Fruit fly (Drosophila melanogaster) whole organism, embryonic: ENCODE measurements around the gene CG14082.

Experiments
- Atf-2 ChIP-seq: fragments of 200-800 bp; sonication (Bioruptor generic); optimal IDR thresholded peaks from 2 replicates; lab custom pipeline; 2016; ENCODE audit warnings: missing biosample characterization, missing genetic modification characterization
- CG10431 ChIP-seq: fragments of 200-800 bp; sonication (Bioruptor generic); optimal IDR thresholded peaks from 3 replicates; lab custom pipeline; 2018; ENCODE audit warnings: missing biosample characterization, mild to moderate bottlenecking, missing genetic modification characterization
- CG10979 ChIP-seq: fragments of 200-800 bp; sonication (Bioruptor generic); optimal IDR thresholded peaks from 2 replicates; lab custom pipeline; 2018; ENCODE audit warnings: missing biosample characterization, mild to moderate bottlenecking, missing genetic modification characterization, moderate library complexity
- CG15696 ChIP-seq: fragments of 200-800 bp; sonication (Bioruptor generic); optimal IDR thresholded peaks from 2 replicates; lab custom pipeline; 2019; ENCODE audit warnings: missing biosample characterization, mild to moderate bottlenecking, missing genetic modification characterization, moderate library complexity
- CG17829 ChIP-seq: fragments of 200-800 bp; optimal IDR thresholded peaks from 2 replicates; lab custom pipeline; 2019; ENCODE audit warnings: missing biosample characterization, mild to moderate bottlenecking, missing genetic modification characterization, moderate library complexity
- CG17912 ChIP-seq: fragments of 200-800 bp; sonication (Bioruptor generic); optimal IDR thresholded peaks from 2 replicates; lab custom pipeline; 2018; ENCODE audit warnings: missing biosample characterization, mild to moderate bottlenecking, missing genetic modification characterization
- CG2129 ChIP-seq: fragments of 200-800 bp; sonication (Bioruptor generic); IDR thresholded peaks from 2 replicates; pipeline ENCODE4 v1.3.6; 2022; ENCODE audit warnings: missing biosample characterization, missing genetic modification characterization; ENCODE audit not compliant: partially characterized antibody
- CG2875 ChIP-seq: fragments of 200-800 bp; sonication (Bioruptor generic); optimal IDR thresholded peaks from 2 replicates; lab custom pipeline; 2017; ENCODE audit warnings: missing biosample characterization, mild to moderate bottlenecking, missing genetic modification characterization, missing genetic modification reagents
- CG30020 ChIP-seq: fragments of 200-800 bp; optimal IDR thresholded peaks from 2 replicates; lab custom pipeline; 2019; ENCODE audit warnings: missing biosample characterization, mild to moderate bottlenecking, missing genetic modification characterization, moderate library complexity
- CG4404 ChIP-seq: fragments of 200-800 bp; sonication (Bioruptor generic); IDR thresholded peaks from 2 replicates; pipeline ENCODE4 v1.3.6; 2022; ENCODE audit warnings: missing biosample characterization, missing genetic modification characterization
- CG4617 ChIP-seq: fragments of 200-800 bp; sonication (Bioruptor generic); optimal IDR thresholded peaks from 3 replicates; lab custom pipeline; 2016; ENCODE audit warnings: missing biosample characterization, missing genetic modification characterization, borderline replicate concordance
- CG5953 ChIP-seq: fragments of 200-800 bp; sonication (Bioruptor generic); IDR thresholded peaks from 2 replicates; pipeline ENCODE4 v1.3.6; 2022; ENCODE audit warnings: missing biosample characterization, missing genetic modification characterization
- CG7271 ChIP-seq: fragments of 200-800 bp; sonication (Bioruptor generic); optimal IDR thresholded peaks from 2 replicates; lab custom pipeline; 2018; ENCODE audit warnings: missing biosample characterization, mild to moderate bottlenecking, missing genetic modification characterization, moderate library complexity
- CG7357 ChIP-seq: fragments of 200-800 bp; sonication (Bioruptor generic); IDR thresholded peaks from 3 replicates; pipeline ENCODE4 v1.3.6; 2022; ENCODE audit warnings: missing biosample characterization, missing genetic modification characterization
- CG7745 ChIP-seq: fragments of 200-800 bp; sonication (Bioruptor generic); optimal IDR thresholded peaks from 2 replicates; lab custom pipeline; 2018; ENCODE audit warnings: missing biosample characterization, mild to moderate bottlenecking, missing genetic modification characterization, moderate library complexity
- CG8089 ChIP-seq: fragments of 200-800 bp; sonication (Bioruptor generic); optimal IDR thresholded peaks from 3 replicates; lab custom pipeline; 2016; ENCODE audit warnings: missing biosample characterization, missing genetic modification characterization
- CG8765 ChIP-seq: fragments of 200-800 bp; sonication (Bioruptor generic); IDR thresholded peaks from 2 replicates; pipeline ENCODE4 v1.3.6; 2022; ENCODE audit warnings: missing biosample characterization, missing genetic modification characterization
- CG8924 ChIP-seq: fragments of 200-800 bp; optimal IDR thresholded peaks from 3 replicates; lab custom pipeline; 2019; ENCODE audit warnings: missing biosample characterization, mild to moderate bottlenecking, missing genetic modification characterization, moderate library complexity
- CG8944 ChIP-seq: fragments of 200-800 bp; sonication (Bioruptor generic); optimal IDR thresholded peaks from 3 replicates; lab custom pipeline; 2016; ENCODE audit warnings: missing biosample characterization, missing genetic modification characterization
- CG9797 ChIP-seq: fragments of 200-800 bp; sonication (Bioruptor generic); optimal IDR thresholded peaks from 3 replicates; lab custom pipeline; 2018; ENCODE audit warnings: missing biosample characterization, mild to moderate bottlenecking, missing genetic modification characterization
- CoRest ChIP-seq: fragments of 200-800 bp; sonication (Bioruptor generic); optimal IDR thresholded peaks from 3 replicates; lab custom pipeline; 2018; ENCODE audit warnings: missing biosample characterization, mild to moderate bottlenecking, missing genetic modification characterization, moderate library complexity
- Dll ChIP-seq: fragments of 200-800 bp; sonication (Bioruptor generic); IDR thresholded peaks from 4 replicates; pipeline ENCODE4 v1.3.6; 2022; ENCODE audit warnings: missing biosample characterization, missing genetic modification characterization; ENCODE audit not compliant: partially characterized antibody
- Drgx ChIP-seq: fragments of 200-800 bp; sonication (Bioruptor generic); IDR thresholded peaks from 2 replicates; pipeline ENCODE4 v1.3.6; 2022; ENCODE audit warnings: missing biosample characterization, missing genetic modification characterization
- H2.0 ChIP-seq: fragments of 200-800 bp; sonication (Bioruptor generic); IDR thresholded peaks from 2 replicates; pipeline ENCODE4 v1.3.6; 2022; ENCODE audit warnings: missing biosample characterization, missing genetic modification characterization
- Lhr ChIP-seq: fragments of 200-800 bp; sonication (Bioruptor generic); optimal IDR thresholded peaks from 3 replicates; lab custom pipeline; 2017; ENCODE audit warnings: mild to moderate bottlenecking, missing biosample characterization, missing genetic modification reagents, missing genetic modification characterization
- Mrtf ChIP-seq: fragments of 200-800 bp; sonication (Bioruptor generic); IDR thresholded peaks from 3 replicates; pipeline ENCODE4 v1.3.6; 2022; ENCODE audit warnings: missing biosample characterization, missing genetic modification characterization
- Neu2 ChIP-seq: fragments of 200-800 bp; sonication (Bioruptor generic); optimal IDR thresholded peaks from 3 replicates; lab custom pipeline; 2016; ENCODE audit warnings: missing biosample characterization, missing genetic modification characterization, borderline replicate concordance
- Oaz ChIP-seq: fragments of 200-800 bp; sonication (Bioruptor generic); IDR thresholded peaks from 2 replicates; pipeline ENCODE4 v1.3.6; 2022; ENCODE audit warnings: missing biosample characterization, missing genetic modification characterization
- Pdp1 ChIP-seq, 2 experiments: fragments of 200-800 bp; sonication (Bioruptor generic); optimal IDR thresholded peaks; 3 replicates each; lab custom pipeline; 2016; ENCODE audit warnings: missing biosample characterization in 2 of 2, missing genetic modification characterization in 2 of 2, mild to moderate bottlenecking in 1 of 2, moderate library complexity in 1 of 2
- Ptx1 ChIP-seq: fragments of 200-800 bp; sonication (Bioruptor generic); IDR thresholded peaks from 2 replicates; pipeline ENCODE4 v1.3.6; 2022; ENCODE audit warnings: missing biosample characterization, missing genetic modification characterization
- Scr ChIP-seq: fragments of 200-800 bp; sonication (Bioruptor generic); IDR thresholded peaks from 2 replicates; pipeline ENCODE4 v1.3.6; 2022; ENCODE audit warnings: missing biosample characterization, missing genetic modification characterization; ENCODE audit not compliant: partially characterized antibody
- Xbp1 ChIP-seq: fragments of 200-800 bp; sonication (Bioruptor generic); optimal IDR thresholded peaks from 3 replicates; lab custom pipeline; 2016; ENCODE audit warnings: missing biosample characterization, mild to moderate bottlenecking, missing genetic modification characterization
- ato ChIP-seq: fragments of 200-800 bp; sonication (Bioruptor generic); IDR thresholded peaks from 2 replicates; pipeline ENCODE4 v1.3.6; 2022; ENCODE audit warnings: missing biosample characterization, missing genetic modification characterization; ENCODE audit not compliant: partially characterized antibody
- bcd ChIP-seq: fragments of 200-800 bp; sonication (Bioruptor generic); optimal IDR thresholded peaks from 2 replicates; lab custom pipeline; 2017; ENCODE audit warnings: missing biosample characterization, mild to moderate bottlenecking, missing genetic modification characterization
- bowl ChIP-seq: fragments of 200-800 bp; sonication (Bioruptor generic); IDR thresholded peaks from 2 replicates; pipeline ENCODE4 v1.3.6; 2022; ENCODE audit warnings: missing biosample characterization, missing genetic modification characterization
- bsh ChIP-seq, 2 experiments: fragments of 200-800 bp; sonication (Bioruptor generic); optimal IDR thresholded peaks; 2 replicates each; lab custom pipeline; 2017 to 2018; ENCODE audit warnings: mild to moderate bottlenecking in 2 of 2, missing biosample characterization in 2 of 2, missing genetic modification characterization in 2 of 2, moderate library complexity in 1 of 2
- chn ChIP-seq: fragments of 200-800 bp; sonication (Bioruptor generic); optimal IDR thresholded peaks from 2 replicates; lab custom pipeline; 2016; ENCODE audit warnings: missing biosample characterization, missing genetic modification characterization
- corto ChIP-seq: fragments of 200-800 bp; sonication (Bioruptor generic); optimal IDR thresholded peaks from 2 replicates; lab custom pipeline; 2016; ENCODE audit warnings: missing biosample characterization, mild to moderate bottlenecking, missing genetic modification characterization, moderate library complexity
- croc ChIP-seq: fragments of 200-800 bp; sonication (Bioruptor generic); conservative IDR thresholded peaks from 3 replicates; pipeline ENCODE4 v1.3.6; 2022; ENCODE audit warnings: missing biosample characterization, missing genetic modification characterization
- danr ChIP-seq: fragments of 200-800 bp; sonication (Bioruptor generic); IDR thresholded peaks from 2 replicates; pipeline ENCODE4 v1.3.6; 2022; ENCODE audit warnings: missing biosample characterization, missing genetic modification characterization
- ftz-f1 ChIP-seq: fragments of 200-800 bp; sonication (Bioruptor generic); optimal IDR thresholded peaks from 2 replicates; lab custom pipeline; 2016; ENCODE audit warnings: missing biosample characterization, missing genetic modification characterization
- kah ChIP-seq: fragments of 200-800 bp; sonication (Bioruptor generic); optimal IDR thresholded peaks from 2 replicates; lab custom pipeline; 2018; ENCODE audit warnings: missing biosample characterization, mild to moderate bottlenecking, missing genetic modification characterization
- kay ChIP-seq: fragments of 200-800 bp; sonication (Bioruptor generic); optimal IDR thresholded peaks from 2 replicates; lab custom pipeline; 2016; ENCODE audit warnings: missing biosample characterization, missing genetic modification characterization
- lmd ChIP-seq: fragments of 200-800 bp; sonication (Bioruptor generic); IDR thresholded peaks from 2 replicates; pipeline ENCODE4 v1.3.6; 2022; ENCODE audit warnings: missing biosample characterization, missing genetic modification characterization
- pnt ChIP-seq: fragments of 200-800 bp; sonication (Bioruptor generic); optimal IDR thresholded peaks from 3 replicates; lab custom pipeline; 2016; ENCODE audit warnings: missing biosample characterization, missing genetic modification characterization
- sob ChIP-seq: fragments of 200-800 bp; sonication (Bioruptor generic); IDR thresholded peaks from 2 replicates; pipeline ENCODE4 v1.3.6; 2022; ENCODE audit warnings: missing biosample characterization, missing genetic modification characterization
- tin ChIP-seq: fragments of 200-800 bp; sonication (Bioruptor generic); optimal IDR thresholded peaks from 3 replicates; lab custom pipeline; 2016; ENCODE audit warnings: missing biosample characterization, missing genetic modification characterization
- ttk ChIP-seq: fragments of 200-800 bp; sonication (Bioruptor generic); IDR thresholded peaks from 2 replicates; pipeline ENCODE4 v2.1.2; 2022; ENCODE audit warnings: missing biosample characterization, missing genetic modification characterization
- twi ChIP-seq: fragments of 200-800 bp; optimal IDR thresholded peaks from 2 replicates; lab custom pipeline; 2019; ENCODE audit warnings: missing biosample characterization, mild to moderate bottlenecking, missing genetic modification characterization, moderate library complexity
- z ChIP-seq: fragments of 200-800 bp; sonication (Bioruptor generic); IDR thresholded peaks from 3 replicates; pipeline ENCODE4 v1.3.6; 2022; ENCODE audit warnings: missing biosample characterization, missing genetic modification characterization

The CG14082 gene

dm6 chr3L:19097665-19098082 is 41.1 kb downstream of the CG14082 start, which contains the start of the genes Naxd and CG14079 (continued):
- TF ChIP-seq croc (GFP tag; lab: Robert Waterston, UW) (0 out of 3 replicates have a peak, but pooled peaks have one; percentile 14), CoRest (tag; lab: Kevin White, UChicago) (peak; percentile 84), Neu2 (GFP tag; lab: Kevin White, UChicago) (no peak), CG8924 (tag; lab: Kevin White, UChicago) (peak; percentile 48), CG9797 (GFP tag; lab: Kevin White, UChicago) (no peak), Scr (GFP tag; lab: Robert Waterston, UW) (0 out of 2 replicates have a peak, but pooled peaks have one; percentile 27), tin (GFP tag; lab: Kevin White, UChicago) (peak; percentile 37), CG8089 (GFP tag; lab: Kevin White, UChicago) (no peak), CG4617 (GFP tag; lab: Kevin White, UChicago) (peak; percentile 46), bcd (GFP tag; lab: Kevin White, UChicago) (peak; percentile 58), Drgx (GFP tag; lab: Robert Waterston, UW) (peak; percentile 73), z (no peak), Mrtf (GFP tag; lab: Robert Waterston, UW) (0 out of 3 replicates have a peak, but pooled peaks have one; percentile 30), CG4404 (GFP tag; lab: Robert Waterston, UW) (0 out of 2 replicates have a peak, but pooled peaks have one; percentile 22), CG8944 (GFP tag; lab: Kevin White, UChicago) (peak; percentile 18), CG8765 (GFP tag; lab: Robert Waterston, UW) (peak; percentile 11; the same call in 1 of the 2 replicates), sob (peak; percentile 49; the same call in 1 of the 2 replicates), CG5953 (GFP tag; lab: Robert Waterston, UW) (peak; percentile 61; the same call in 1 of the 2 replicates), Ptx1 (peak; percentile 87), CG7357 (peak; percentile 75), kah (GFP tag; lab: Kevin White, UChicago) (no peak), CG2129 (GFP tag; lab: Robert Waterston, UW) (no peak), CG15696 (tag; lab: Kevin White, UChicago) (peak; percentile 14), CG7745 (tag; lab: Kevin White, UChicago) (no peak), twi (tag; lab: Kevin White, UChicago) (peak; percentile 33), CG30020 (tag; lab: Kevin White, UChicago) (peak; percentile 31), kay (GFP tag; lab: Kevin White, UChicago) (no peak), Dll (GFP tag; lab: Robert Waterston, UW) (peak; percentile 39; the same call in 1 of the 4 replicates), CG10979 (tag; lab: Kevin White, UChicago) (peak; percentile 57), bsh (GFP tag; optimal IDR thresholded peaks at IDR 0.05; lab: Kevin White, UChicago) (peak in 1 of 2 experiments; percentile 78), bowl (GFP tag; lab: Robert Waterston, UW) (no peak), CG17912 (GFP tag; lab: Kevin White, UChicago) (no peak), ftz-f1 (GFP tag; lab: Kevin White, UChicago) (no peak), chn (GFP tag; lab: Kevin White, UChicago) (no peak), lmd (peak; percentile 59), CG10431 (no peak), ato (GFP tag; lab: Robert Waterston, UW) (no peak), ttk (peak; percentile 48), Pdp1 (GFP tag; optimal IDR thresholded peaks at IDR 0.05; lab: Kevin White, UChicago) (peak; percentile 34 to 60), CG17829 (tag; lab: Kevin White, UChicago) (peak; percentile 57), pnt (GFP tag; lab: Kevin White, UChicago) (no peak), CG2875 (no peak), Lhr (GFP tag; lab: Kevin White, UChicago) (peak; percentile 27), Atf-2 (GFP tag; lab: Kevin White, UChicago) (peak; percentile 5), Xbp1 (peak; percentile 77), danr (no peak), CG7271 (tag; lab: Kevin White, UChicago) (no peak), H2.0 (GFP tag; lab: Robert Waterston, UW) (peak; percentile 77), Oaz (peak; percentile 60), corto (no peak)
